Worm (Caenorhabditis elegans): Measurements from ENCODE around the gene ZK617.26.

The ZK617.26 gene

ce11 chrIV:12029074-12029473, 18.3 kb upstream of the ZK617.26 start, which contains the start of gene tgn-38:
TSS of gene tgn-38 (minus strand) at chrIV:12029174.
- TF ChIP-seq ZK546.5 (tag; optimal IDR thresholded peaks at IDR 0.05), result no peak
- TF ChIP-seq ceh-16 (tag; optimal IDR thresholded peaks at IDR 0.05), result no peak
- TF ChIP-seq unc-62 (GFP tag; optimal IDR thresholded peaks at IDR 0.05), result no peak
- TF ChIP-seq zag-1 (tag; optimal IDR thresholded peaks at IDR 0.05), result no peak
- no peak for TF ChIP-seq lin-15B (tag; optimal IDR thresholded peaks at IDR 0.05)
- no peak for TF ChIP-seq unc-39 (tag; optimal IDR thresholded peaks at IDR 0.05)
- TF ChIP-seq nhr-43 (tag; optimal IDR thresholded peaks at IDR 0.05; ENCODE audit: poor library complexity, severe bottlenecking), result no peak
- TF ChIP-seq nhr-23 (tag; optimal IDR thresholded peaks at IDR 0.05), result no peak
- no peak for TF ChIP-seq elt-1 (tag; optimal IDR thresholded peaks at IDR 0.05)
- no peak for TF ChIP-seq nfya-1 (tag; optimal IDR thresholded peaks at IDR 0.05; ENCODE audit: insufficient read depth)
- no peak for TF ChIP-seq snpc-4 (tag; optimal IDR thresholded peaks at IDR 0.05)
- no peak for TF ChIP-seq ama-1 (optimal IDR thresholded peaks at IDR 0.05)

- TF ChIP-seq nhr-28 (tag; optimal IDR thresholded peaks at IDR 0.05) (no peak), elt-1 (tag; optimal IDR thresholded peaks at IDR 0.05) (peak; percentile 89), nhr-25 (tag; optimal IDR thresholded peaks at IDR 0.05) (peak; percentile 92), nhr-43 (tag; optimal IDR thresholded peaks at IDR 0.05; ENCODE audit: poor library complexity, severe bottlenecking) (peak; percentile 73)
These were observed 10.6 kb upstream of the ZK617.26 start for ce11 chrIV:12021360-12021759.

ce11 chrIV:12018920-12019319, 8.2 kb upstream of the ZK617.26 start:
- TF ChIP-seq nhr-28 (tag; optimal IDR thresholded peaks at IDR 0.05) (no peak), ceh-16 (tag; optimal IDR thresholded peaks at IDR 0.05) (no peak), nhr-67 (tag; optimal IDR thresholded peaks at IDR 0.05) (no peak), elt-3 (tag; optimal IDR thresholded peaks at IDR 0.05) (no peak), nhr-43 (tag; optimal IDR thresholded peaks at IDR 0.05; ENCODE audit: poor library complexity, severe bottlenecking) (peak; percentile 10), nhr-25 (tag; optimal IDR thresholded peaks at IDR 0.05) (peak; percentile 80), snpc-4 (tag; optimal IDR thresholded peaks at IDR 0.05) (no peak), daf-12 (tag; optimal IDR thresholded peaks at IDR 0.05) (no peak)

ce11 chrIV:12015586-12015985, 4.8 kb upstream of the ZK617.26 start, which contains the start of gene lips-6:
TSS of gene lips-6 (minus strand) at chrIV:12015686.
- no peak for TF ChIP-seq fkh-2 (tag; optimal IDR thresholded peaks at IDR 0.05)
- no peak for TF ChIP-seq tbx-2 (tag; optimal IDR thresholded peaks at IDR 0.05)
- TF ChIP-seq nhr-12 (tag; optimal IDR thresholded peaks at IDR 0.05), result no peak
- TF ChIP-seq pqm-1 (tag; optimal IDR thresholded peaks at IDR 0.05), result no peak
- no peak for TF ChIP-seq lin-39 (tag; optimal IDR thresholded peaks at IDR 0.05)
- no peak for TF ChIP-seq unc-62 (GFP tag; optimal IDR thresholded peaks at IDR 0.05)

ce11 chrIV:12013120-12013519, 2.4 kb upstream of the ZK617.26 start, which contains the start of gene spe-17:
TSS of gene spe-17 (plus strand) at chrIV:12013420.
- TF ChIP-seq nhr-237 (tag; optimal IDR thresholded peaks at IDR 0.05) (no peak), nhr-76 (tag; optimal IDR thresholded peaks at IDR 0.05) (no peak), eor-1 (tag; optimal IDR thresholded peaks at IDR 0.05) (no peak), tbx-2 (tag; optimal IDR thresholded peaks at IDR 0.05) (no peak), unc-62 (GFP tag; optimal IDR thresholded peaks at IDR 0.05) (no peak), jun-1 (tag; optimal IDR thresholded peaks at IDR 0.05) (no peak)

ce11 chrIV:12012439-12013003, 1.8 kb upstream of the ZK617.26 start:
- TF ChIP-seq zag-1 (tag; optimal IDR thresholded peaks at IDR 0.05), result no peak
- TF ChIP-seq nfya-1 (tag; optimal IDR thresholded peaks at IDR 0.05; ENCODE audit: insufficient read depth), result peak; percentile 44
- peak; percentile 61 for TF ChIP-seq unc-62 (GFP tag; optimal IDR thresholded peaks at IDR 0.05)
- TF ChIP-seq lin-39 (tag; optimal IDR thresholded peaks at IDR 0.05), result peak; percentile 65
- no peak for TF ChIP-seq egl-27 (tag; optimal IDR thresholded peaks at IDR 0.05)
- TF ChIP-seq pqm-1 (tag; optimal IDR thresholded peaks at IDR 0.05), result no peak
- peak; percentile 9 for TF ChIP-seq nhr-11 (tag; optimal IDR thresholded peaks at IDR 0.05)

ce11 chrIV:12010377-12010776, 382 bp downstream of the ZK617.26 start:
- TF ChIP-seq ZK546.5 (tag; optimal IDR thresholded peaks at IDR 0.05), result no peak
- no peak for TF ChIP-seq zag-1 (tag; optimal IDR thresholded peaks at IDR 0.05)
- no peak for TF ChIP-seq nhr-28 (tag; optimal IDR thresholded peaks at IDR 0.05)
- TF ChIP-seq pqm-1 (tag; optimal IDR thresholded peaks at IDR 0.05), result no peak
- peak; percentile 23 for TF ChIP-seq nfya-1 (tag; optimal IDR thresholded peaks at IDR 0.05; ENCODE audit: insufficient read depth)

Data from whole organism, L3 larva.